Fruit fly (Drosophila melanogaster) whole organism, embryonic: ENCODE data around the gene CG31861.

Experiments
- ATbp ChIP-seq: fragments of 200-800 bp; sonication (Bioruptor generic); optimal IDR thresholded peaks from 2 replicates; lab custom pipeline; 2017; ENCODE audit warnings: missing biosample characterization, mild to moderate bottlenecking, missing genetic modification characterization, missing genetic modification reagents
- BEAF-32 ChIP-seq: fragments of 200-800 bp; sonication (Bioruptor generic); optimal IDR thresholded peaks from 3 replicates; lab custom pipeline; 2017; ENCODE audit warnings: missing biosample characterization, missing genetic modification characterization, mild to moderate bottlenecking, moderate library complexity, missing genetic modification reagents
- C15 ChIP-seq: fragments of 200-800 bp; sonication (Bioruptor generic); IDR thresholded peaks from 3 replicates; pipeline ENCODE4 v1.3.6; 2022; ENCODE audit warnings: missing biosample characterization, missing genetic modification characterization
- CG10267 ChIP-seq: fragments of 200-800 bp; sonication (Bioruptor generic); optimal IDR thresholded peaks from 2 replicates; lab custom pipeline; 2018; ENCODE audit warnings: missing biosample characterization, mild to moderate bottlenecking, missing genetic modification characterization, moderate library complexity
- CG12155 ChIP-seq: fragments of 200-800 bp; sonication (Bioruptor generic); optimal IDR thresholded peaks from 3 replicates; lab custom pipeline; 2016; ENCODE audit warnings: missing biosample characterization, missing genetic modification characterization
- CG14710 ChIP-seq: fragments of 200-800 bp; sonication (Bioruptor generic); optimal IDR thresholded peaks from 3 replicates; lab custom pipeline; 2019; ENCODE audit warnings: missing biosample characterization, mild to moderate bottlenecking, missing genetic modification characterization, moderate library complexity
- CG15479 ChIP-seq: fragments of 200-800 bp; sonication (Bioruptor generic); optimal IDR thresholded peaks from 3 replicates; lab custom pipeline; 2019; ENCODE audit warnings: missing biosample characterization, mild to moderate bottlenecking, missing genetic modification characterization, moderate library complexity
- CG15601 ChIP-seq: fragments of 200-800 bp; sonication (Bioruptor generic); optimal IDR thresholded peaks from 3 replicates; lab custom pipeline; 2019; ENCODE audit warnings: missing biosample characterization, mild to moderate bottlenecking, missing genetic modification characterization, moderate library complexity
- CG16813 ChIP-seq: fragments of 200-800 bp; sonication (Bioruptor generic); IDR thresholded peaks from 3 replicates; pipeline ENCODE4 v1.3.6; 2022; ENCODE audit warnings: missing biosample characterization, missing genetic modification characterization; ENCODE audit not compliant: partially characterized antibody
- CG18476 ChIP-seq: fragments of 200-800 bp; sonication (Bioruptor generic); optimal IDR thresholded peaks from 2 replicates; lab custom pipeline; 2016; ENCODE audit warnings: missing biosample characterization, mild to moderate bottlenecking, missing genetic modification characterization
- CG2116 ChIP-seq: fragments of 200-800 bp; sonication (Bioruptor generic); optimal IDR thresholded peaks from 3 replicates; lab custom pipeline; 2018; ENCODE audit warnings: missing biosample characterization, mild to moderate bottlenecking, missing genetic modification characterization
- CG2202 ChIP-seq: fragments of 200-800 bp; sonication (Bioruptor generic); optimal IDR thresholded peaks from 2 replicates; lab custom pipeline; 2018; ENCODE audit warnings: missing biosample characterization, mild to moderate bottlenecking, missing genetic modification characterization
- CG34224 ChIP-seq: fragments of 200-800 bp; sonication (Bioruptor generic); IDR thresholded peaks from 3 replicates; pipeline ENCODE4 v1.3.6; 2022; ENCODE audit warnings: missing biosample characterization, missing genetic modification characterization; ENCODE audit not compliant: partially characterized antibody
- CG3847 ChIP-seq: fragments of 200-800 bp; sonication (Bioruptor generic); IDR thresholded peaks from 2 replicates; pipeline ENCODE4 v1.3.6; 2022; ENCODE audit warnings: missing biosample characterization, missing genetic modification characterization
- CG43689 ChIP-seq: fragments of 200-800 bp; sonication (Bioruptor generic); IDR thresholded peaks from 2 replicates; pipeline ENCODE4 v1.3.6; 2022; ENCODE audit warnings: missing biosample characterization, missing genetic modification characterization
- CG4820 ChIP-seq: fragments of 200-800 bp; sonication (Bioruptor generic); optimal IDR thresholded peaks from 3 replicates; lab custom pipeline; 2016; ENCODE audit warnings: missing biosample characterization, missing genetic modification characterization
- CG7928 ChIP-seq: fragments of 200-800 bp; sonication (Bioruptor generic); optimal IDR thresholded peaks from 2 replicates; lab custom pipeline; 2017; ENCODE audit warnings: missing biosample characterization, mild to moderate bottlenecking, missing genetic modification characterization
- CG8281 ChIP-seq: fragments of 200-800 bp; sonication (Bioruptor generic); optimal IDR thresholded peaks from 2 replicates; lab custom pipeline; 2018; ENCODE audit warnings: missing biosample characterization, mild to moderate bottlenecking, missing genetic modification characterization, moderate library complexity
- CG8478 ChIP-seq: fragments of >200 bp; optimal IDR thresholded peaks from 2 replicates; lab custom pipeline; 2018
- CG8944 ChIP-seq: fragments of 200-800 bp; sonication (Bioruptor generic); optimal IDR thresholded peaks from 3 replicates; lab custom pipeline; 2016; ENCODE audit warnings: missing biosample characterization, missing genetic modification characterization
- CG9797 ChIP-seq: fragments of 200-800 bp; sonication (Bioruptor generic); optimal IDR thresholded peaks from 3 replicates; lab custom pipeline; 2018; ENCODE audit warnings: missing biosample characterization, mild to moderate bottlenecking, missing genetic modification characterization
- CoRest ChIP-seq: fragments of 200-800 bp; sonication (Bioruptor generic); optimal IDR thresholded peaks from 3 replicates; lab custom pipeline; 2018; ENCODE audit warnings: missing biosample characterization, mild to moderate bottlenecking, missing genetic modification characterization, moderate library complexity
- Dek ChIP-seq: fragments of 200-800 bp; sonication (Bioruptor generic); optimal IDR thresholded peaks from 3 replicates; lab custom pipeline; 2019; ENCODE audit warnings: missing biosample characterization, mild to moderate bottlenecking, missing genetic modification characterization, moderate library complexity
- Hand ChIP-seq: fragments of 200-800 bp; sonication (Bioruptor generic); optimal IDR thresholded peaks from 2 replicates; lab custom pipeline; 2017; ENCODE audit warnings: mild to moderate bottlenecking, missing biosample characterization, missing genetic modification reagents, missing genetic modification characterization
- Hmr ChIP-seq: fragments of 200-800 bp; sonication (Bioruptor generic); optimal IDR thresholded peaks from 3 replicates; lab custom pipeline; 2017; ENCODE audit warnings: mild to moderate bottlenecking, missing biosample characterization, missing genetic modification reagents, missing genetic modification characterization
- Lpt ChIP-seq: fragments of >200 bp; optimal IDR thresholded peaks from 2 replicates; lab custom pipeline; 2018; ENCODE audit warnings: missing biosample characterization, missing genetic modification characterization
- MBD-R2 ChIP-seq: fragments of 200-800 bp; sonication (Bioruptor generic); IDR thresholded peaks from 2 replicates; pipeline ENCODE4 v1.3.6; 2022; ENCODE audit warnings: missing biosample characterization, missing genetic modification characterization
- MESR4 ChIP-seq: fragments of 200-800 bp; sonication (Bioruptor generic); optimal IDR thresholded peaks from 2 replicates; lab custom pipeline; 2018; ENCODE audit warnings: missing biosample characterization, mild to moderate bottlenecking, missing genetic modification characterization, moderate library complexity
- Med ChIP-seq: fragments of 200-800 bp; sonication (Bioruptor generic); peaks from one replicate; lab custom pipeline; 2016; ENCODE audit warnings: missing biosample characterization, missing genetic modification characterization, mild to moderate bottlenecking, inconsistent platforms, moderate library complexity
- Oaz ChIP-seq: fragments of 200-800 bp; sonication (Bioruptor generic); IDR thresholded peaks from 2 replicates; pipeline ENCODE4 v1.3.6; 2022; ENCODE audit warnings: missing biosample characterization, missing genetic modification characterization
- Ravus ChIP-seq: fragments of 200-800 bp; sonication (Bioruptor generic); IDR thresholded peaks from 2 replicates; pipeline ENCODE4 v1.3.6; 2022; ENCODE audit warnings: missing biosample characterization, missing genetic modification characterization
- Sin3A ChIP-seq: fragments of >200 bp; optimal IDR thresholded peaks from 2 replicates; lab custom pipeline; 2018
- Tbp ChIP-seq: fragments of >200 bp; optimal IDR thresholded peaks from 2 replicates; lab custom pipeline; 2018; ENCODE audit warnings: missing biosample characterization, missing genetic modification characterization
- ap ChIP-seq: fragments of 200-800 bp; sonication (Bioruptor generic); IDR thresholded peaks from 2 replicates; pipeline ENCODE4 v1.3.6; 2022; ENCODE audit warnings: missing biosample characterization, missing genetic modification characterization
- bcd ChIP-seq: fragments of 200-800 bp; sonication (Bioruptor generic); optimal IDR thresholded peaks from 2 replicates; lab custom pipeline; 2017; ENCODE audit warnings: missing biosample characterization, mild to moderate bottlenecking, missing genetic modification characterization
- cas ChIP-seq: fragments of 200-800 bp; sonication (Bioruptor generic); IDR thresholded peaks from 2 replicates; pipeline ENCODE4 v1.3.6; 2022; ENCODE audit warnings: missing biosample characterization, missing genetic modification characterization
- ewg ChIP-seq: fragments of 200-800 bp; sonication (Bioruptor generic); optimal IDR thresholded peaks from 3 replicates; lab custom pipeline; 2017; ENCODE audit warnings: mild to moderate bottlenecking, missing biosample characterization, missing genetic modification reagents, missing genetic modification characterization
- gcm ChIP-seq: fragments of 200-800 bp; sonication (Bioruptor generic); optimal IDR thresholded peaks from 2 replicates; lab custom pipeline; 2019; ENCODE audit warnings: missing biosample characterization, mild to moderate bottlenecking, missing genetic modification characterization, moderate library complexity
- gfzf ChIP-seq: fragments of 200-800 bp; sonication (Bioruptor generic); optimal IDR thresholded peaks from 2 replicates; lab custom pipeline; 2016; ENCODE audit warnings: missing biosample characterization, mild to moderate bottlenecking, missing genetic modification characterization, moderate library complexity
- hkb ChIP-seq, 2 experiments: fragments of 200-800 bp in 1 of 2; fragments of >200 bp in 1 of 2; sonication (Bioruptor generic) in 1 of 2; IDR thresholded peaks in 1 of 2; optimal IDR thresholded peaks in 1 of 2; 2 replicates each; pipeline versions ENCODE4 v1.3.6 to Lab custom; 2017 to 2022; ENCODE audit warnings: missing biosample characterization in 1 of 2, missing genetic modification characterization in 1 of 2
- insv ChIP-seq, 2 experiments: fragments of 200-800 bp; sonication (Bioruptor generic); optimal IDR thresholded peaks; 3 replicates each; lab custom pipeline; 2016 to 2018; ENCODE audit warnings: missing biosample characterization in 2 of 2, missing genetic modification characterization in 2 of 2
- inv ChIP-seq: fragments of 200-800 bp; sonication (Bioruptor generic); IDR thresholded peaks from 2 replicates; pipeline ENCODE4 v1.3.6; 2022; ENCODE audit warnings: missing biosample characterization, missing genetic modification characterization; ENCODE audit not compliant: partially characterized antibody
- kah ChIP-seq: fragments of 200-800 bp; sonication (Bioruptor generic); optimal IDR thresholded peaks from 2 replicates; lab custom pipeline; 2018; ENCODE audit warnings: missing biosample characterization, mild to moderate bottlenecking, missing genetic modification characterization
- maf-S ChIP-seq: fragments of 200-800 bp; sonication (Bioruptor generic); optimal IDR thresholded peaks from 2 replicates; lab custom pipeline; 2016; ENCODE audit warnings: missing biosample characterization, missing genetic modification characterization
- sens ChIP-seq: fragments of 200-800 bp; sonication (Bioruptor generic); peaks from one replicate; lab custom pipeline; 2016; ENCODE audit warnings: missing biosample characterization, missing genetic modification characterization
- seq ChIP-seq: fragments of 200-800 bp; sonication (Bioruptor generic); IDR thresholded peaks from 2 replicates; pipeline ENCODE4 v1.3.6; 2022; ENCODE audit warnings: missing biosample characterization, missing genetic modification characterization
- trem ChIP-seq: fragments of 200-800 bp; optimal IDR thresholded peaks from 3 replicates; lab custom pipeline; 2019; ENCODE audit warnings: missing biosample characterization, mild to moderate bottlenecking, missing genetic modification characterization, moderate library complexity
- trh ChIP-seq: fragments of 200-800 bp; sonication (Bioruptor generic); optimal IDR thresholded peaks from 2 replicates; lab custom pipeline; 2016; ENCODE audit warnings: missing biosample characterization, missing genetic modification characterization
- tup ChIP-seq: fragments of 200-800 bp; sonication (Bioruptor generic); optimal IDR thresholded peaks from 2 replicates; lab custom pipeline; 2016; ENCODE audit warnings: missing biosample characterization, mild to moderate bottlenecking, missing genetic modification characterization, moderate library complexity

Gene CG31861

DNA sequence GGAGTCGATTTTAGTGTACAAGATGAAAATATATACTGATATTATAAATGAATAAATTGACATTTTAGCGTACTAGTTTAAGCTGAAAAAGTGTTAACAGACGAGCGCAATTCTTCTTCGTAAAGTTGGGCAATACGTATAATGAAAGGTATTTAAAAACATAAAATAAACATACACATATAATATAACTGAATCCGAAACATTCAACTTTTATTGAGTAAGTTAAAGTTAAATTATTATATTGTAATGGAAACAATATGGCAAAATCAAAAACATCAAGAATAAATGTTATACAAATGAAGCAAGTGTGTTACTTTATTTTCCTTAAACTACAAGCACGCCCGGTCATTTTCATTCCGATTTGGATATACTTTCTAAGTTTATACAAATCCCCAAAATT lies 8.7 kb downstream of the CG31861 start, which contains the start of gene CG17217:
Gene CG17217, plus strand, starts transcription at position 301 of the 400 bp plus-strand sequence.
- no peak for TF ChIP-seq CG18476 (GFP tag; lab: Kevin White, UChicago)
- TF ChIP-seq cas (GFP tag; lab: Robert Waterston, UW) = no peak
- no peak for TF ChIP-seq ap (GFP tag; lab: Robert Waterston, UW)
- TF ChIP-seq ATbp (GFP tag; lab: Kevin White, UChicago) = no peak
- no peak for TF ChIP-seq Lpt (GFP tag; lab: Kevin White, UChicago)
- TF ChIP-seq CG3847 = no peak
- TF ChIP-seq CG8281 = no peak
- no peak for TF ChIP-seq CG15479 (GFP tag; lab: Kevin White, UChicago)
- TF ChIP-seq Tbp = no peak
- no peak for TF ChIP-seq CG34224 (GFP tag; lab: Robert Waterston, UW)
- no peak for TF ChIP-seq sens (GFP tag; lab: Kevin White, UChicago)
- TF ChIP-seq CG8478 (lab: Kevin White, UChicago) = no peak
- no peak for TF ChIP-seq Oaz (GFP tag; lab: Robert Waterston, UW)
- TF ChIP-seq insv (GFP tag; optimal IDR thresholded peaks at IDR 0.05; lab: Kevin White, UChicago) = no peak
- TF ChIP-seq C15 (GFP tag; lab: Robert Waterston, UW) = no peak
- no peak for TF ChIP-seq CG43689
- no peak for TF ChIP-seq seq
- no peak for TF ChIP-seq CG2202
- TF ChIP-seq trh = no peak
- TF ChIP-seq, all 482 proteins: peak for 0

DNA sequence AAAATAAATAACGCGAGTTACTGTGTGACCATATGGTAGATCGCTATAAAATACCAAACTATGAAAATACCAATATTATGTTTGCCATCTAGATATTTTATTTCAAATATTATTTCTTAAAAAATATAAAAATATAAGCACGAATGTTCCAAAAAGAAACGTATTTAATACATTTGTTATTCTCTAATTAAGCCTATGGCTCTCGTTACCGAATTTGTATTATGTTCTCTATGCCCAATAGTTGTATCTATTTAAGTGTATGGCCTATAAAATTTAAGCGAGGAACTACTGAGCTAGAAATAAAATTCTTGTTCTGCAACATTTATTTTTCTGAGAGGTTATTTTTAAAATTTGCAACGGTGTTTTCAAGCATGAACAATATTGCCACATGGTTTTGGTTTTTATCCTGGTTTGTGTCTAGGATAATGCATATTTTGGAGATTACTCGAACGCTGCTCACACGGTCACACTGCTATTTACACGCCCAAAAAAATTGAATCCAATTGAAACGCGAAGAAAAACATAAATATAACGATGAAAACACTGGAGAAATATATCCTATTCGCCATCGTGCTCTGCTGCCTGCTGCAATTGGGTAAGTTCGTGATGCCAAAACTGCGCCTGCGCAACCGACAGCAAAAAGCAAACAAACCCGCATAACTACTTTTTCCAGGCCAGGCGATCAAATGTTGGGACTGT lies 11.1 kb downstream of the CG31861 start, which contains the start of the genes CG6583 and crok:
Gene CG6583, minus strand, starts transcription at position 51 of the 699 bp plus-strand sequence.
Gene crok, plus strand, starts transcription at position 446 of the 699 bp plus-strand sequence.
- TF ChIP-seq MESR4 (GFP tag; lab: Kevin White, UChicago) (peak; percentile 81), CG14710 (tag; lab: Kevin White, UChicago) (peak; percentile 78), CG2116 (GFP tag; lab: Kevin White, UChicago) (peak; percentile 51), CG18476 (GFP tag; lab: Kevin White, UChicago) (no peak), gcm (GFP tag; lab: Kevin White, UChicago) (peak; percentile 58), maf-S (no peak), CG15601 (peak; percentile 58), Dek (tag; lab: Kevin White, UChicago) (peak; percentile 30), Hand (GFP tag; lab: Kevin White, UChicago) (no peak), CG8944 (GFP tag; lab: Kevin White, UChicago) (no peak), tup (GFP tag; lab: Kevin White, UChicago) (no peak), MBD-R2 (peak; percentile 60), ewg (peak; percentile 63), CG3847 (peak; percentile 66), bcd (peak; percentile 12), CG9797 (peak; percentile 69), hkb (optimal IDR thresholded peaks at IDR 0.05; lab: Kevin White, UChicago) (no peak), hkb (GFP tag; IDR thresholded peaks at IDR 0.05; lab: Robert Waterston, UW) (peak; percentile 18; the same call in 1 of the 2 replicates), CG10267 (peak; percentile 45), Hmr (peak; percentile 37), CG16813 (GFP tag; lab: Robert Waterston, UW) (0 out of 3 replicates have a peak, but pooled peaks have one; percentile 13), CG4820 (no peak), kah (GFP tag; lab: Kevin White, UChicago) (no peak), Ravus (GFP tag; lab: Robert Waterston, UW) (no peak), trem (tag; lab: Kevin White, UChicago) (peak; percentile 62), Med (GFP tag; lab: Kevin White, UChicago) (peak; percentile 53), inv (0 out of 2 replicates have a peak, but pooled peaks have one; percentile 29), gfzf (peak; percentile 91), BEAF-32 (peak; percentile 42), CG12155 (peak; percentile 50), Sin3A (lab: Kevin White, UChicago) (peak; percentile 15), CoRest (tag; lab: Kevin White, UChicago) (peak; percentile 12), CG7928 (GFP tag; lab: Kevin White, UChicago) (no peak)
